Worm (Caenorhabditis elegans): ENCODE data around the gene W03C9.2.

DNA sequence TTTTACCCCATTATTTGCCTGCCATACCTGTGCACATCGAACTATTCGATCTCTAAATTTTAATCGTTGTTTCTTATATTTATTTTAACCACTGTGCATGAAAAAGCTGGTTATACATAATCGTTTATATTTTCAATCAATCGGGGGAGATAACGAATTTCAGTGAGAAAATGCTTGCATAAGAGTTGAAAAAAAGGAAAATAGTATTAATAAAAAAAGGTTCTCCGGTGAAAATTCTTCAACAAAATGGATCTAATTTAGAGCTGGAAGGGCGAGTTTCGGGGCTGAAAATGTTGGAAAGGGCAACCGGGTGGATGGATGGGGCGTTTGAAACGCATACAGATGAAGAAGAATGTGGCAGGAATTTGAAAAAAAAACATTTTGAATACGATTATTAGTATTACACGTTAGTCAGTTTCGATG is 44.6 kb upstream of the W03C9.2 start:
- TF ChIP-seq tbx-37 (GFP tag; conservative IDR thresholded peaks at IDR 0.05) (no peak), hmbx-1 (tag; optimal IDR thresholded peaks at IDR 0.05) (no peak), hnd-1 (tag; optimal IDR thresholded peaks at IDR 0.05) (no peak), flt-1 (GFP tag; IDR thresholded peaks at IDR 0.05) (no peak), ama-1 (optimal IDR thresholded peaks at IDR 0.05) (no peak), F13C5.2 (tag; optimal IDR thresholded peaks at IDR 0.05) (no peak), pes-1 (GFP tag; IDR thresholded peaks at IDR 0.05) (no peak), hmg-4 (GFP tag; optimal IDR thresholded peaks at IDR 0.05) (no peak), ets-7 (tag; optimal IDR thresholded peaks at IDR 0.05) (no peak), ceh-13 (GFP tag; optimal IDR thresholded peaks at IDR 0.05) (no peak), tra-4 (tag; optimal IDR thresholded peaks at IDR 0.05) (no peak), B0310.2 (tag; optimal IDR thresholded peaks at IDR 0.05) (no peak), scrt-1 (GFP tag; IDR thresholded peaks at IDR 0.05) (no peak)

All from whole organism, early embryonic.